Fruit fly (Drosophila melanogaster): ENCODE measurements around the gene CG15880.

dm6 chr2L:856690-857488, 39.1 kb upstream of the CG15880 start:
- TF ChIP-seq usp (GFP tag; optimal IDR thresholded peaks at IDR 0.05) (no peak), CG8478 (optimal IDR thresholded peaks at IDR 0.05) (no peak), EcR (GFP tag; optimal IDR thresholded peaks at IDR 0.05) (no peak), psq (optimal IDR thresholded peaks at IDR 0.05) (no peak), Dll (optimal IDR thresholded peaks at IDR 0.05) (no peak)

Data from whole organism.